Fruit fly (Drosophila melanogaster) Kc167 (cell line): ENCODE results near the gene Con.

Experiments
- Myc ChIP-seq: fragments of >200 bp; optimal IDR thresholded peaks from 2 replicates; lab custom pipeline; 2017; ENCODE audit warnings: missing external identifiers
- Sin3A ChIP-seq: fragments of >200 bp; optimal IDR thresholded peaks from 2 replicates; lab custom pipeline; 2018; ENCODE audit warnings: missing external identifiers
- h ChIP-seq: fragments of >200 bp; optimal IDR thresholded peaks from 3 replicates; lab custom pipeline; 2018; ENCODE audit warnings: missing external identifiers
- insv ChIP-seq: fragments of >200 bp; optimal IDR thresholded peaks from 3 replicates; lab custom pipeline; 2018; ENCODE audit warnings: missing external identifiers
- psq ChIP-seq: fragments of >200 bp; optimal IDR thresholded peaks from 2 replicates; lab custom pipeline; 2017; ENCODE audit warnings: missing external identifiers
- ttk ChIP-seq: sonication (Bioruptor generic); optimal IDR thresholded peaks from 2 replicates; lab custom pipeline; 2017; ENCODE audit warnings: missing external identifiers

Gene Con

DNA sequence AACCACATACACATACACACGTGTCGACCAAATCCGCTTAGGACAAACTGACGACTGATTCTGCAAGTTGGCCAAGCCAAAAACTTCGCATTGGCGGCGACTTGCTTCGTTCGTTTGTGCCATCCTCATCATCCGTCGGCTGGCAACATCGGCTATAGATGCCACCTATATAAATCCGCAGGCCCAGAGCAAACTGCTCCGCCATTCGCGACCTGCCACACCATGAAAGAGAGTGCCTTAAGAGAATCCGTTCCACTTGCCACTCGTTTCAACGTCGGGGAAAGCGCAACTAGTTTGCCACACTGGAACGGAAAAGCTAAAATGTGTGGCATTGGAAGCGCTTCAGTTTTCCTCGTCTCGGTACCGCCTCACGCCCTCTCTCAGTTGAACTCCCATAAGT is at the start of gene Con:
Gene Con (minus strand): TSS at position 56 of the 400 bp plus-strand sequence.
- TF ChIP-seq Sin3A (lab: Kevin White, UChicago) (no peak), h (lab: Kevin White, UChicago) (no peak), ttk (no peak), Myc (no peak), insv (lab: Kevin White, UChicago) (no peak), psq (lab: Kevin White, UChicago) (no peak)

DNA sequence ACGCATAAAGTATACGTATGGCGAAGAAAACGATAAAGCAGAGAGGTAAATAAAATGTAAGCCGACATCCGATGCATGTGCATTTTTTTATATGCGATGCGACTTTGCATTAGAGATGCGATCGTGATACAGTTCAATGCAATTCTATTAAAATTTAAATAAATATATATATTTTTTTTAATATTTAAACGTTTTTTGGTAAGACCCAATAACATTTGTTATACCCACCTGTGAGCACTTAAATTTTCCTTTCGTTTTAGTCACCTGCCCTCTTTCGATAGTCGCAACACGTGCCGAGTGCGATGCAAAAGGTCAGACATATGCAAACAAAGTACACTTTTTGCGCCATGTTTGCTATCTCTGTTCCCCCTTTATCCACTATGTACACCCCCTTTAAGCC is 49.4 kb upstream of the Con start:
- no peak for TF ChIP-seq psq (lab: Kevin White, UChicago)
- TF ChIP-seq Myc, result no peak
- no peak for TF ChIP-seq ttk

DNA sequence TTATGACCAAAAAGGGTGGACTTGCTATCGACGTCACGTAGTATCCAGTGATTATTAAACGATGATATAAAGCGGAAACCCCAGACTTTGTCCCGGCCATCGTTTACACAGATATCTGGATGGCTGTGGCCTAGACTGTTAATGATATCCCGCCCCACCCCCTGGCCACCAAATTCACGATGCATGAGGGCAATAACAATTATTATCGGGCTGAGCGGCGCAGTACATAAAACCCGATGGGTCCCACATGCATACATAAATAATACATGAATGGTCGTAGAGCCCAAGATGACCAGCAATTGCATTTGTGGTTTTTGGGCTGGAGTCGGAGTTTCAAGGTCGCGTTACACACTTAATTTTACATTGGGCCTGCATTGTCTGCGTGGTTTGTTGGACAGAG is 48.8 kb upstream of the Con start:
- TF ChIP-seq insv (lab: Kevin White, UChicago) (no peak), ttk (no peak), psq (lab: Kevin White, UChicago) (no peak), h (lab: Kevin White, UChicago) (no peak), Myc (no peak), Sin3A (lab: Kevin White, UChicago) (no peak)

DNA sequence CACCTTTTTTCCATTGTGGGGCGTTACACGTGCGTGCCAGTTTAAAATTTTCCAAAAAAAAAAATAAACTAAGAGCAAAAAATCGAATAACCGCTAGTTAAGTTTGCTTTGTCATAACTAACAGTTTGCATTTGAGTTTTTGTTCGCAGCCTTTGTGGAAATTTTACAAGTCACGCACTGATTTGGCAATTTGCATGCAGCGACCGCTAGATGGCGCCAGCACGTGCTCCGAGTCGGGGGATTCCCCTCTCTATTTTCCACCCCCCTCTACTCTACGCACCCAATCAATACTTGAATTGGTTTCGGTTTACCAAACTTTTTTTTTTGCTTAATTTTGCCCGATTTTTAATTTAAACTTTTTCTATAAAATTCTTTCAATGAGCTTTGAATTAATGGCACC is 46.4 kb upstream of the Con start:
- TF ChIP-seq Sin3A (lab: Kevin White, UChicago) (no peak), ttk (no peak), psq (lab: Kevin White, UChicago) (no peak), insv (lab: Kevin White, UChicago) (no peak), Myc (no peak), h (lab: Kevin White, UChicago) (no peak)

DNA sequence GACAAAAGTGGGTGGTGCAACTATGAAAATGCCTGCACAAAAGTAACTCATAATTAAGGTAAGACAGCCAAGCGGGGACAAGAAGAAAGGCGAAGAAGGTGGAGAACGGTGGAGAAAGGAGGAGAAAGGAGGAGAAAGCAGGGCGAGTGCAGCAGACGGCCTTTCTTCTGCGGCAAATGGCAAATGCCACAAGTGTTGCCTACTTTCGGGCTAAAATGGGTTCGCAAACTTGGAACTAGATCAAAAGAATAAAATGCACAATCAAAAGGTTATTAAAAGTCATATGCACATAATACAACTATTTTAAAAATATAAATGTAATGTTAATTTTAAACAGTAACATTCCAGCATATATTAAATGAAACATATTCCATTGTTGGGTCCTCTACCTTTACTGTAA is 23.2 kb upstream of the Con start:
- TF ChIP-seq insv (lab: Kevin White, UChicago) (no peak), psq (lab: Kevin White, UChicago) (no peak), ttk (no peak), h (lab: Kevin White, UChicago) (no peak), Myc (no peak), Sin3A (lab: Kevin White, UChicago) (no peak)

DNA sequence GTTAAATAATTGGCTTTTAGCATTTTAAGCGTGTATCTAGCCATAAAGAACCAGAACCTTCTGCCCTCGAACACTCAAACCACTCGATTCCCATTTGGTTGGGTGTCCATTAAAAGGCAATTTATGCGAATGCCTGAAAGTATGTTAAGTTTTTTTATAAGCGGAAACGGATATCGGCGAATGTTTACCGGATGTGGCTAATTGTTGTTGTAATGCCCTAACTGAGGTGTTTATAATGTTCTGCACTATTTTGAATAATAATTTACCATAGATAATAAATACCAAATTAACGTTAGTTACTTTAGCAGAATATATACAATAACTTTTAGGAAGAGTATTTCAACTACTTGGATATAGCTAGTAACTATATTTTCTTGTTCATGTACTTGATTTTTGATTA is 17.8 kb upstream of the Con start:
- TF ChIP-seq ttk (no peak), insv (lab: Kevin White, UChicago) (no peak), psq (lab: Kevin White, UChicago) (no peak)

DNA sequence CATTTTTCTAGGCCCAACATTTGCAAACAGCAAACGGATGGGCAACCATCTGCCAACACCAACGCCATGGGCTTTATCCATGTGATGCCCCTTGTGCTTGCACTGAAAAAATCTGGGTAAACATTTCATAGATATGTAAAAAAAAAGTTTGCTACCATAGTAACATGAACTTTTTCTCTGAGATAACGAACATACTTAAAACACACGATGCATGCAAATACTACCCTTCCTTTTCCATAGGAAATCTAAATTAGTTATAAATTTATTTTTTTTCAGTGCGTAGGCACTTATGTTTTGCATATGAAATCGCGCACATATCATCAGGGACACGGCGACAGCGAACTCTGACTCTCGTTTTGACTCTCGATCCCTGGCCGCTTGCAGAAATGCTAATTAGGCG is 2.0 kb upstream of the Con start:
- TF ChIP-seq h (lab: Kevin White, UChicago) (no peak), insv (lab: Kevin White, UChicago) (no peak), psq (lab: Kevin White, UChicago) (no peak), Sin3A (lab: Kevin White, UChicago) (no peak), Myc (no peak)

DNA sequence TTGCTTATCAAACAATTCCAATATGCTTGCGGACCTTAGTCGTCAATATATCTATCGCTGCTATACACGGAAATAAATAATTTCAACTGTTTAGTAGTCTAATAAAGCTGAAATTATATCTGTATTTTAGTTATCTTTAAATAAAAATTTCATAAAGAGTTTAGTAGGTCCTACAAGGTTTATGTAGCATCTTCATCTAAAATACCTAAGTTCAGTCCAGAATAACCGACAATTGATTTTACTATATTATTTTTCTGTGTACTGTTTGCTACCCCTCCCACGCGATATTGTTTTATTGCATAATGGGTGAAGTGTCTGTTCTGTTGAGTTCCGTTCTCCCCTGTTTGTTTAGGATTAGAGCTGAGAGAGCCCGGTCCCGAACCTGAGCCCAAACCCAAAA is 61.3 kb downstream of the Con start:
- no peak for TF ChIP-seq Sin3A (lab: Kevin White, UChicago)
- TF ChIP-seq h (lab: Kevin White, UChicago), result no peak
- TF ChIP-seq psq (lab: Kevin White, UChicago), result no peak
- no peak for TF ChIP-seq ttk
- no peak for TF ChIP-seq insv (lab: Kevin White, UChicago)
- TF ChIP-seq Myc, result no peak

DNA sequence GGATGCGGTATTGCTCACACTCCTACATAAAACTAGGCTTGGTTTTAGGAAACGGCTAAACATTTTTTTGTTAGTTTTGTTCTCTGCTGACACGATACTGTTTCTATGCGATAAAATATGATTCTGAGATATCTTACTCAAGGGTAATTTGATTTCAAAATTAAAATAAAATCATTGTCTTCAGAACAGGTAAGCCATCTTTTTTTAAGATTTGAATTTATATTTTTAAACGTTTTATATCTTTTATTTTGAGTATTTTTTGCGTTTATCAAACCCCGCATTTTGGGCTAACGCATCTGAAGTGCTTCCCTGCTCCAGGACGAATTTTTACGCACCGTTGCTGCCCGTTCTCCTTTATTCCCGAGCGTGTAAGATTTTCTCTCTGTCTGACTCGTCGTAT is 66.8 kb downstream of the Con start, which contains the start of gene ATPsynCF6L:
Gene ATPsynCF6L (minus strand): TSS at position 101 of the 400 bp plus-strand sequence.
- no peak for TF ChIP-seq insv (lab: Kevin White, UChicago)
- TF ChIP-seq Sin3A (lab: Kevin White, UChicago), result no peak
- TF ChIP-seq ttk, result no peak
- no peak for TF ChIP-seq h (lab: Kevin White, UChicago)
- TF ChIP-seq psq (lab: Kevin White, UChicago), result no peak
- TF ChIP-seq Myc, result no peak

DNA sequence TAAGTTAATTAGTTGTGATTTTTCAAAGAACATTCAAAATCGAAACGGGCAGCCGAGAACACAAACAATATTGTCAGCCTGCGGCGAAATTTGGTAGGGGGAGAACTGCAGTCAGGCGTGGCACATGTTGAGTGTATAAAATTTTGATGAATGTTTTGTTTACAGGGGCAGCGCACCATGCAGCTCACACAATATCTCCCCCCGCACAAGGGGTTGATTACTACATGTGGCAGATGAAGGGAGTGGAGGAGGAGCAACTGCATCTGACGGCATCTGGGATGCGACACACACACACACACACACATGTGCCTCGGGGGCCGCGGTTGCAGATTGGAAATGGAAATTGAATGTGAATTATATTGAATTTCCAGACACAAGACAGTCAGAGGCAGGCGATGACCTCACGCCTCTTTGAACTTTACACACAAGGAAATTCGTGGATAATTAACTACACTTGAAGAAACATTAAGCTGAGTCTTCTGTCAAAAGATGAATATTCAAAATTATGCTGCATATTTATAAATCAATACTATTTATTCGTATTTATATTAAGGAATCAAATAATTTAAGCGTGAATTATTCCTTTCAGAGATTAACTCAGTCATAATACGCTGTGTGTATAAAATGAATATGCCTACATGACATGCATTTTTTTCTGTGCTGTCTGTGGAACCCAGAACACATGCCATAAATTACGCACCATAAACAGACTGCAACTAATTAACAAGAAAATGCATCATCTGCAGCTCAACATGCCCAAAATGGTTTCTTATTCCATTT is 79.2 kb downstream of the Con start:
- no peak for TF ChIP-seq Sin3A (lab: Kevin White, UChicago)
- TF ChIP-seq psq (lab: Kevin White, UChicago), result no peak

DNA sequence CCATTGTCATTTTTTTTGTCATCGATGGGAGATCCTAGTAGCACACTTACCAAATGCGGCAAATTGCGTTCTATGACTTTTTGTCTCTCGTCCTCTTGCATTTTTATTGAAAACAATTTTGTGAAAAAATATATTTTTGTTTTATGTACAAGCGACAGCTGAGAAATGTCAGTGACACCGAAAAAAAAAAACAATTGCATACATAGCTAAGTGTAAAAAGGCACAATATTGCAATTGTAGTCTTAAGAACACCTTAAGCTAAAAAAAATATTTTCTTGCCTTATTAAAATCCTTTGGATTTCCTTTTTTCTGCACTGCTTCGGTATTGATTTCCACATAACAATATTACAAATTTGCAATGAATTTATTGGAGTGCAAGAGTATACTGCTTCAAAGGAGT is 82.1 kb downstream of the Con start, which contains the start of gene t-Grip128:
Gene t-Grip128 (minus strand): TSS at position 101 of the 400 bp plus-strand sequence.
- TF ChIP-seq ttk (no peak), Sin3A (lab: Kevin White, UChicago) (no peak), h (lab: Kevin White, UChicago) (no peak), Myc (no peak), psq (lab: Kevin White, UChicago) (no peak), insv (lab: Kevin White, UChicago) (no peak)

DNA sequence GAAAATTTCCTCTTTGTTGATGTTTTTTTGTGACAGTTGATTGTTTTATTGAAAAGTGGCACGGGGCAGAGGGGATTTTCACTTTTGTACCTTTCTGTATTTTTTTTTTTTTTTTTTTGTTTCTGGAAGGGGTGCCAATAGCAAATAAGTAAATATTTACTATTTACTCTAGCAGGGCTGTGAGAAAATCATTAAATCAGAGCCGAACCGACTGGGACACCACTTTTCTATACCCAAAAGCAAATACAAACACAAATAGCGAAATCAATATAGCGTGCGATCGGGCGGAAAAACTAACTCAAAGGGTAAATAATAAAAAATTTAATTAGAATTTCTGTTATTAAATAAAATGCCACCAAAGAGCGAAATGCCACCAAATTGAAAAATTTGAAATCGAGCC is 86.7 kb downstream of the Con start:
- TF ChIP-seq Sin3A (lab: Kevin White, UChicago) (no peak), insv (lab: Kevin White, UChicago) (no peak), psq (lab: Kevin White, UChicago) (no peak), ttk (no peak), h (lab: Kevin White, UChicago) (no peak), Myc (no peak)

DNA sequence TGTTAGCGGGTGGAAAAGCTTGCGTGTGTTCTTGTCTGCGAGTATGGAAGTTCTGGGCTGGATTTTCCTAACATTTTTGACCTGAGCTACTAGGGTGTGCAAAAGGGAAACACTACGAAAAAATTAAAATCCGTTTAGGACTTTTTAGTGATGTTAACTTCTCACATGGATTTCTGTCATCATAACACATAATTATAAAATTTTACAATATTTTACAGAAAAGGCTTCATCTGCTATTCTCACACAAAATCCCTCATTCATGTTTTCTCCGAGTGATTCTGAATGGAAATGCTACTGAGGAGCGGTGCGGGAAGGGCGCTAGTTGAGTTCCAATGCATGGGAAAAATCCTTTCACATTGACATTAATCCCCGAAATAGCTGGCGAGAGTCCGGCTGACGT is 98.2 kb downstream of the Con start, which contains the start of gene CG17030:
Gene CG17030 (minus strand): TSS at position 101 of the 400 bp plus-strand sequence.
- TF ChIP-seq ttk, result no peak
- no peak for TF ChIP-seq h (lab: Kevin White, UChicago)
- TF ChIP-seq Myc, result no peak
- TF ChIP-seq Sin3A (lab: Kevin White, UChicago), result no peak
- TF ChIP-seq insv (lab: Kevin White, UChicago), result no peak
- no peak for TF ChIP-seq psq (lab: Kevin White, UChicago)
